Fruit fly (Drosophila melanogaster) whole organism, prepupa: ENCODE data around the gene CG33642.

ENCODE experiments used
- Blimp-1 ChIP-seq: fragments of 200-800 bp; sonication (Bioruptor generic); optimal IDR thresholded peaks from 3 replicates; lab custom pipeline; 2017; ENCODE audit warnings: missing biosample characterization, missing genetic modification characterization, mild to moderate bottlenecking, moderate library complexity, missing genetic modification reagents
- CG10631 ChIP-seq: fragments of 200-800 bp; sonication (Bioruptor generic); optimal IDR thresholded peaks from 2 replicates; lab custom pipeline; 2016; ENCODE audit warnings: missing biosample characterization, missing genetic modification characterization
- CG10669 ChIP-seq: fragments of 200-800 bp; sonication (Bioruptor generic); optimal IDR thresholded peaks from 3 replicates; lab custom pipeline; 2018; ENCODE audit warnings: missing biosample characterization, mild to moderate bottlenecking, missing genetic modification characterization, moderate library complexity
- CG11294 ChIP-seq: fragments of 200-800 bp; sonication (Bioruptor generic); IDR thresholded peaks from 2 replicates; pipeline ENCODE4 v1.3.6; 2022; ENCODE audit warnings: missing biosample characterization, missing genetic modification characterization
- CG11762 ChIP-seq: fragments of 200-800 bp; sonication (Bioruptor generic); optimal IDR thresholded peaks from 3 replicates; lab custom pipeline; 2016; ENCODE audit warnings: missing biosample characterization, missing genetic modification characterization; ENCODE audit not compliant: insufficient read depth
- CG11902 ChIP-seq: fragments of 200-800 bp; sonication (Bioruptor generic); optimal IDR thresholded peaks from 3 replicates; lab custom pipeline; 2016; ENCODE audit warnings: missing biosample characterization, missing genetic modification characterization
- CG1621 ChIP-seq: fragments of 200-800 bp; sonication (Bioruptor generic); optimal IDR thresholded peaks from 3 replicates; lab custom pipeline; 2018; ENCODE audit warnings: missing biosample characterization, mild to moderate bottlenecking, missing genetic modification characterization
- CG3032 ChIP-seq: fragments of 200-800 bp; optimal IDR thresholded peaks from 2 replicates; lab custom pipeline; 2019; ENCODE audit warnings: missing biosample characterization, mild to moderate bottlenecking, missing genetic modification characterization, moderate library complexity
- CG31627 ChIP-seq: fragments of 200-800 bp; sonication (Bioruptor generic); optimal IDR thresholded peaks from 3 replicates; lab custom pipeline; 2016; ENCODE audit warnings: missing biosample characterization, missing genetic modification characterization
- CG32006 ChIP-seq: fragments of 200-800 bp; sonication (Bioruptor generic); optimal IDR thresholded peaks from 3 replicates; lab custom pipeline; 2017; ENCODE audit warnings: missing biosample characterization, mild to moderate bottlenecking, missing genetic modification characterization
- CG34406 ChIP-seq: fragments of 200-800 bp; sonication (Bioruptor generic); optimal IDR thresholded peaks from 3 replicates; lab custom pipeline; 2016; ENCODE audit warnings: missing biosample characterization, missing genetic modification characterization
- CG3919 ChIP-seq: fragments of 200-800 bp; sonication (Bioruptor generic); optimal IDR thresholded peaks from 3 replicates; lab custom pipeline; 2016; ENCODE audit warnings: missing biosample characterization, missing genetic modification characterization
- CG6163 ChIP-seq: fragments of 200-800 bp; sonication (Bioruptor generic); IDR thresholded peaks from 3 replicates; pipeline ENCODE4 v1.3.6; 2022; ENCODE audit warnings: missing biosample characterization, missing genetic modification characterization
- CG6276 ChIP-seq: fragments of 200-800 bp; sonication (Bioruptor generic); optimal IDR thresholded peaks from 2 replicates; lab custom pipeline; 2017; ENCODE audit warnings: missing biosample characterization, mild to moderate bottlenecking, missing genetic modification characterization
- CG6808 ChIP-seq: fragments of 200-800 bp; sonication (Bioruptor generic); optimal IDR thresholded peaks from 3 replicates; lab custom pipeline; 2017; ENCODE audit warnings: missing biosample characterization, missing genetic modification characterization, mild to moderate bottlenecking, moderate library complexity, missing genetic modification reagents
- CG7368 ChIP-seq: fragments of 200-800 bp; sonication (Bioruptor generic); optimal IDR thresholded peaks from 3 replicates; lab custom pipeline; 2016; ENCODE audit warnings: missing biosample characterization, missing genetic modification characterization
- CG9139 ChIP-seq: fragments of 200-800 bp; sonication (Bioruptor generic); optimal IDR thresholded peaks from 3 replicates; lab custom pipeline; 2017; ENCODE audit warnings: missing biosample characterization, mild to moderate bottlenecking, missing genetic modification characterization
- Eip78C ChIP-seq: fragments of 200-800 bp; sonication (Bioruptor generic); peaks from one replicate; lab custom pipeline; 2016; ENCODE audit warnings: missing biosample characterization, missing genetic modification characterization
- Ets21C ChIP-seq: fragments of 200-800 bp; sonication (Bioruptor generic); optimal IDR thresholded peaks from 3 replicates; lab custom pipeline; 2016; ENCODE audit warnings: missing biosample characterization, missing genetic modification characterization
- Gug ChIP-seq: fragments of 200-800 bp; sonication (Bioruptor generic); IDR thresholded peaks from 2 replicates; pipeline ENCODE4 v1.3.6; 2022; ENCODE audit warnings: missing biosample characterization, missing genetic modification characterization
- Hr39 ChIP-seq: fragments of 200-800 bp; sonication (Bioruptor generic); optimal IDR thresholded peaks from 2 replicates; lab custom pipeline; 2016; ENCODE audit warnings: missing biosample characterization, missing genetic modification characterization
- Lpt ChIP-seq: fragments of 200-800 bp; sonication (Bioruptor generic); optimal IDR thresholded peaks from 3 replicates; lab custom pipeline; 2016; ENCODE audit warnings: missing biosample characterization, missing genetic modification characterization
- Met ChIP-seq: fragments of 200-800 bp; sonication (Bioruptor generic); optimal IDR thresholded peaks from 3 replicates; lab custom pipeline; 2016; ENCODE audit warnings: missing biosample characterization, missing genetic modification characterization
- OdsH ChIP-seq: fragments of 200-800 bp; sonication (Bioruptor generic); optimal IDR thresholded peaks from 3 replicates; lab custom pipeline; 2016; ENCODE audit warnings: missing biosample characterization, missing genetic modification characterization
- Smox ChIP-seq: fragments of 200-800 bp; sonication (Bioruptor generic); optimal IDR thresholded peaks from 3 replicates; lab custom pipeline; 2016; ENCODE audit warnings: missing biosample characterization, missing genetic modification characterization
- Sox14 ChIP-seq: fragments of 200-800 bp; sonication (Bioruptor generic); optimal IDR thresholded peaks from 3 replicates; lab custom pipeline; 2016; ENCODE audit warnings: missing biosample characterization, missing genetic modification characterization
- achi ChIP-seq: fragments of 200-800 bp; sonication (Bioruptor generic); optimal IDR thresholded peaks from 3 replicates; lab custom pipeline; 2016; ENCODE audit warnings: missing biosample characterization, missing genetic modification characterization
- dac ChIP-seq: fragments of 200-800 bp; sonication (Bioruptor generic); optimal IDR thresholded peaks from 2 replicates; lab custom pipeline; 2017; ENCODE audit warnings: missing biosample characterization, mild to moderate bottlenecking, missing genetic modification characterization
- dsx ChIP-seq: fragments of 200-800 bp; optimal IDR thresholded peaks from 3 replicates; lab custom pipeline; 2019; ENCODE audit warnings: missing biosample characterization, mild to moderate bottlenecking, missing genetic modification characterization, moderate library complexity; ENCODE audit not compliant: poor library complexity, severe bottlenecking
- eg ChIP-seq: fragments of 200-800 bp; sonication (Bioruptor generic); IDR thresholded peaks from 3 replicates; pipeline ENCODE4 v1.3.6; 2022; ENCODE audit warnings: missing biosample characterization, missing genetic modification characterization
- esn ChIP-seq: fragments of 200-800 bp; sonication (Bioruptor generic); optimal IDR thresholded peaks from 2 replicates; lab custom pipeline; 2016; ENCODE audit warnings: missing biosample characterization, mild to moderate bottlenecking, missing genetic modification characterization, moderate library complexity
- fd85E ChIP-seq: fragments of 200-800 bp; sonication (Bioruptor generic); optimal IDR thresholded peaks from 3 replicates; lab custom pipeline; 2016; ENCODE audit warnings: missing biosample characterization, missing genetic modification characterization
- fkh ChIP-seq: fragments of 200-800 bp; sonication (Bioruptor generic); optimal IDR thresholded peaks from 3 replicates; lab custom pipeline; 2017; ENCODE audit warnings: missing biosample characterization, mild to moderate bottlenecking, missing genetic modification characterization, moderate library complexity
- net ChIP-seq: fragments of 200-800 bp; sonication (Bioruptor generic); optimal IDR thresholded peaks from 3 replicates; lab custom pipeline; 2016; ENCODE audit warnings: missing biosample characterization, missing genetic modification characterization
- pdm3 ChIP-seq: fragments of 200-800 bp; sonication (Bioruptor generic); optimal IDR thresholded peaks from 3 replicates; lab custom pipeline; 2016; ENCODE audit warnings: missing biosample characterization, missing genetic modification characterization
- salr ChIP-seq, 2 experiments: fragments of 200-800 bp; sonication (Bioruptor generic); optimal IDR thresholded peaks; 3 replicates each; lab custom pipeline; 2016 to 2018; ENCODE audit warnings: missing biosample characterization in 2 of 2, missing genetic modification characterization in 2 of 2, mild to moderate bottlenecking in 1 of 2
- spab ChIP-seq: fragments of 200-800 bp; sonication (Bioruptor generic); optimal IDR thresholded peaks from 2 replicates; lab custom pipeline; 2017; ENCODE audit warnings: missing biosample characterization, mild to moderate bottlenecking, missing genetic modification characterization, missing genetic modification reagents
- ss ChIP-seq, 2 experiments: fragments of 200-800 bp; sonication (Bioruptor generic); optimal IDR thresholded peaks; 2 replicates in 1 of 2; 3 replicates in 1 of 2; lab custom pipeline; 2017 to 2018; ENCODE audit warnings: mild to moderate bottlenecking in 2 of 2, missing biosample characterization in 2 of 2, missing genetic modification characterization in 2 of 2, moderate library complexity in 1 of 2
- svp ChIP-seq: fragments of 200-800 bp; sonication (Bioruptor generic); peaks from one replicate; lab custom pipeline; 2016; ENCODE audit warnings: missing biosample characterization, missing genetic modification characterization
- topi ChIP-seq: fragments of 200-800 bp; sonication (Bioruptor generic); optimal IDR thresholded peaks from 3 replicates; lab custom pipeline; 2016; ENCODE audit warnings: missing biosample characterization, missing genetic modification characterization

CG33642 gene

dm6 chr2L:13549973-13550458, 20.2 kb downstream of the CG33642 start, which contains the start of gene kuz (continued):
- no peak for TF ChIP-seq CG6808
- no peak for TF ChIP-seq CG10631 (GFP tag; lab: Kevin White, UChicago)
- peak; percentile 59 for TF ChIP-seq fkh (GFP tag; lab: Kevin White, UChicago)
- TF ChIP-seq CG7368 (GFP tag; lab: Kevin White, UChicago): no peak
- TF ChIP-seq Hr39 (GFP tag; lab: Kevin White, UChicago): no peak
- peak; percentile 18 for TF ChIP-seq CG3032 (tag; lab: Kevin White, UChicago)
- peak; percentile 57; the same call in 1 of the 3 replicates for TF ChIP-seq eg (GFP tag; lab: Robert Waterston, UW)
- no peak for TF ChIP-seq CG11902 (GFP tag; lab: Kevin White, UChicago)
- peak; percentile 38 for TF ChIP-seq CG3919
- no peak for TF ChIP-seq Gug (GFP tag; lab: Robert Waterston, UW)
- TF ChIP-seq Eip78C: peak; percentile 89
- TF ChIP-seq Smox: no peak
- TF ChIP-seq CG32006 (GFP tag; lab: Kevin White, UChicago): no peak
- TF ChIP-seq dac: no peak
- peak; percentile 43 for TF ChIP-seq Sox14 (GFP tag; lab: Kevin White, UChicago)
- TF ChIP-seq, all 60 proteins: peak for 24

- no peak for TF ChIP-seq pdm3 (GFP tag; lab: Kevin White, UChicago)
- TF ChIP-seq CG6163: peak; percentile 24; the same call in 1 of the 3 replicates
- TF ChIP-seq fkh (GFP tag; lab: Kevin White, UChicago): no peak
- no peak for TF ChIP-seq achi (GFP tag; lab: Kevin White, UChicago)
- peak; percentile 4 for TF ChIP-seq CG32006 (GFP tag; lab: Kevin White, UChicago)
- TF ChIP-seq CG1621 (tag; lab: Kevin White, UChicago): peak; percentile 5
- TF ChIP-seq CG34406 (GFP tag; lab: Kevin White, UChicago): no peak
- peak; percentile 92 for TF ChIP-seq svp
- TF ChIP-seq CG11902 (GFP tag; lab: Kevin White, UChicago): no peak
- no peak for TF ChIP-seq CG11294 (GFP tag; lab: Robert Waterston, UW)
- TF ChIP-seq Smox: no peak
- TF ChIP-seq Blimp-1 (GFP tag; lab: Kevin White, UChicago): no peak
- TF ChIP-seq ss (GFP tag; optimal IDR thresholded peaks at IDR 0.05; lab: Kevin White, UChicago): peak; percentile 54 to 73
- TF ChIP-seq CG31627: no peak
- no peak for TF ChIP-seq net (GFP tag; lab: Kevin White, UChicago)
- TF ChIP-seq Met: no peak
- peak; percentile 11 for TF ChIP-seq CG3032 (tag; lab: Kevin White, UChicago)
- TF ChIP-seq fd85E (GFP tag; lab: Kevin White, UChicago): no peak
- peak; percentile 66 for TF ChIP-seq CG9139 (GFP tag; lab: Kevin White, UChicago)
- no peak for TF ChIP-seq dac
- no peak for TF ChIP-seq CG7368 (GFP tag; lab: Kevin White, UChicago)
- peak; percentile 12 for TF ChIP-seq Lpt (GFP tag; lab: Kevin White, UChicago)
- TF ChIP-seq CG6276 (GFP tag; lab: Kevin White, UChicago): peak; percentile 67
- TF ChIP-seq eg (GFP tag; lab: Robert Waterston, UW): peak; percentile 74; the same call in 2 of the 3 replicates
- no peak for TF ChIP-seq Ets21C (GFP tag; lab: Kevin White, UChicago)
- TF ChIP-seq CG3919: peak; percentile 17
- peak; percentile 29 for TF ChIP-seq CG10669 (GFP tag; lab: Kevin White, UChicago)
- TF ChIP-seq CG10631 (GFP tag; lab: Kevin White, UChicago): no peak
- TF ChIP-seq CG6808: peak; percentile 67
- no peak for TF ChIP-seq esn (GFP tag; lab: Kevin White, UChicago)
- TF ChIP-seq topi (GFP tag; lab: Kevin White, UChicago): no peak
- peak in 1 of 2 experiments; percentile 6 for TF ChIP-seq salr (GFP tag; optimal IDR thresholded peaks at IDR 0.05; lab: Kevin White, UChicago)
- TF ChIP-seq CG11762: no peak
- TF ChIP-seq dsx: peak; percentile 29
- TF ChIP-seq spab (GFP tag; lab: Kevin White, UChicago): peak; percentile 34
- TF ChIP-seq OdsH (GFP tag; lab: Kevin White, UChicago): no peak
Observed at dm6 chr2L:13550488-13551033, 20.8 kb downstream of the CG33642 start.
